Worm (Caenorhabditis elegans): Measurements from ENCODE around the gene srw-145.

The srw-145 gene

DNA sequence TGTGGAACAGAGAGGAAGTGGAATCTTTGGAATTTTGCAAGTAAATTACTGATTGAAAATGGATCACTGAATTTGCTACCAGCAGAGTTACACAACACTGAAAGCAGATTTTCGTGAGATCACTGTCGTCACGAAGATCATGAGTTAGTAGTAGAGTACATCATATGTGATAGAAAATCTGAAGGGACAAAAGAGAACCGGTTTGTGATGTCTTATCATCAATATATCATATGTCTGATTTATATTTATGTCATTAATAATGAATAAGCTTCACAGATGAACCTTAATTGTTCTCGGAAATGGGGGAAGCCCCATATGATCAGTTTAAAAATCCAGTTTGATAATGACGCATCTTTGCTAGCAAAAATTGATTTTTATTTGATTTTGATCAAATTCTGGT is 898 bp upstream of the srw-145 start:
- no peak for TF ChIP-seq gei-17 (GFP tag; optimal IDR thresholded peaks at IDR 0.05)
- no peak for TF ChIP-seq nfya-2 (GFP tag; IDR thresholded peaks at IDR 0.05)
- TF ChIP-seq Y53F4B.3 (GFP tag; IDR thresholded peaks at IDR 0.05) = no peak
- no peak for TF ChIP-seq tlf-1 (GFP tag; optimal IDR thresholded peaks at IDR 0.05)
- TF ChIP-seq ets-4 (GFP tag; optimal IDR thresholded peaks at IDR 0.05) = no peak

DNA sequence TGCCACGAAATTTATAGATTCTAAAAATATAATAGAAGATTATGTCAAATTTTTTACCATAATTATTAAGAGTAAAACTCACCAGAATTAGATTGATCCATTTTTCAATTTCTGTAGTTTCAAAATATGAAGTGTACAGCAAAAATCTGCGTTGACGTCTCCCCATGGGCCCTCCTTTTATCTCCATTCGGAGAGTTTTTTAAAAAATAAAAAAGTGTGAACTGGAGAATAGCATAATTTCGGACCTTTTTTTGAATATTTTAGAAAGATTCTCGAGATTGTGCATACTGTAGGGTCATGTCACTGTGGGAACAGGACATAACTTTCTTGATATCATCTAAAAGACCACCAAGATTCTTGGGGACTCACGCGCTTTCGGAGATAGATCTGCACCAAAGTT is 5.1 kb downstream of the srw-145 start, which contains the start of gene dpr-1:
dpr-1 (minus strand) TSS at position 101 of the 400 bp plus-strand sequence.
- TF ChIP-seq nhr-80 (tag; optimal IDR thresholded peaks at IDR 0.05) (no peak), B0336.3 (GFP tag; IDR thresholded peaks at IDR 0.05) (no peak), nhr-90 (tag; optimal IDR thresholded peaks at IDR 0.05) (no peak), cebp-1 (GFP tag; IDR thresholded peaks at IDR 0.05) (no peak), cebp-1 (tag; optimal IDR thresholded peaks at IDR 0.05) (no peak), atf-7 (tag; optimal IDR thresholded peaks at IDR 0.05) (no peak), madf-3 (GFP tag; IDR thresholded peaks at IDR 0.05) (no peak), pha-4 (tag; optimal IDR thresholded peaks at IDR 0.05) (no peak), dpff-1 (tag; optimal IDR thresholded peaks at IDR 0.05) (no peak), snpc-1.3 (tag; optimal IDR thresholded peaks at IDR 0.05; ENCODE audit: insufficient read depth) (no peak), bed-1 (GFP tag; IDR thresholded peaks at IDR 0.05) (no peak), Y53G8AR.9 (GFP tag; conservative IDR thresholded peaks at IDR 0.05) (no peak), fkh-3 (tag; optimal IDR thresholded peaks at IDR 0.05) (no peak), athp-1 (tag; optimal IDR thresholded peaks at IDR 0.05) (no peak), C17E4.6 (GFP tag; IDR thresholded peaks at IDR 0.05) (no peak), hlh-26 (GFP tag; conservative IDR thresholded peaks at IDR 0.05) (no peak), ekl-4 (GFP tag; IDR thresholded peaks at IDR 0.05) (no peak), Y53F4B.3 (GFP tag; IDR thresholded peaks at IDR 0.05) (no peak), Y56A3A.18 (GFP tag; IDR thresholded peaks at IDR 0.05) (no peak), nfya-2 (GFP tag; IDR thresholded peaks at IDR 0.05) (no peak)

ce11 chrV:13946385-13947019 is 9.6 kb downstream of the srw-145 start, which contains the start of the genes srx-10 and clec-226:
Gene srx-10, minus strand, starts transcription at chrV:13946485.
Gene clec-226, plus strand, starts transcription at chrV:13946969.
- TF ChIP-seq F10E7.11 (tag; optimal IDR thresholded peaks at IDR 0.05) = no peak
- TF ChIP-seq F49E8.2 (tag; optimal IDR thresholded peaks at IDR 0.05; ENCODE audit: insufficient read depth) = no peak
- TF ChIP-seq ceh-79 (tag; optimal IDR thresholded peaks at IDR 0.05) = no peak
- no peak for TF ChIP-seq C06A6.2 (GFP tag; conservative IDR thresholded peaks at IDR 0.05)
- TF ChIP-seq lag-1 (GFP tag; IDR thresholded peaks at IDR 0.05) = no peak
- no peak for TF ChIP-seq K11D2.4 (GFP tag; IDR thresholded peaks at IDR 0.05)
- no peak for TF ChIP-seq lin-40 (tag; optimal IDR thresholded peaks at IDR 0.05)
- TF ChIP-seq akir-1 (GFP tag; optimal IDR thresholded peaks at IDR 0.05) = no peak
- TF ChIP-seq dpff-1 (tag; optimal IDR thresholded peaks at IDR 0.05) = no peak
- TF ChIP-seq Y53G8AR.9 (GFP tag; conservative IDR thresholded peaks at IDR 0.05) = no peak
- TF ChIP-seq xnd-1 (tag; optimal IDR thresholded peaks at IDR 0.05) = no peak
- TF ChIP-seq chd-7 (tag; optimal IDR thresholded peaks at IDR 0.05) = no peak
- TF ChIP-seq dox-1 (GFP tag; IDR thresholded peaks at IDR 0.05) = no peak
- no peak for TF ChIP-seq ekl-4 (GFP tag; IDR thresholded peaks at IDR 0.05)
- no peak for TF ChIP-seq ztf-6 (GFP tag; IDR thresholded peaks at IDR 0.05)
- TF ChIP-seq aptf-3 (GFP tag; IDR thresholded peaks at IDR 0.05) = no peak
- TF ChIP-seq efl-1 (GFP tag; optimal IDR thresholded peaks at IDR 0.05) = no peak
- TF ChIP-seq dpl-1 (GFP tag; optimal IDR thresholded peaks at IDR 0.05) = no peak
- TF ChIP-seq ztf-26 (tag; optimal IDR thresholded peaks at IDR 0.05) = no peak
- no peak for TF ChIP-seq ztf-22 (GFP tag; optimal IDR thresholded peaks at IDR 0.05)
